Fruit fly (Drosophila melanogaster): ENCODE data around the gene CG33654.

Gene CG33654

DNA sequence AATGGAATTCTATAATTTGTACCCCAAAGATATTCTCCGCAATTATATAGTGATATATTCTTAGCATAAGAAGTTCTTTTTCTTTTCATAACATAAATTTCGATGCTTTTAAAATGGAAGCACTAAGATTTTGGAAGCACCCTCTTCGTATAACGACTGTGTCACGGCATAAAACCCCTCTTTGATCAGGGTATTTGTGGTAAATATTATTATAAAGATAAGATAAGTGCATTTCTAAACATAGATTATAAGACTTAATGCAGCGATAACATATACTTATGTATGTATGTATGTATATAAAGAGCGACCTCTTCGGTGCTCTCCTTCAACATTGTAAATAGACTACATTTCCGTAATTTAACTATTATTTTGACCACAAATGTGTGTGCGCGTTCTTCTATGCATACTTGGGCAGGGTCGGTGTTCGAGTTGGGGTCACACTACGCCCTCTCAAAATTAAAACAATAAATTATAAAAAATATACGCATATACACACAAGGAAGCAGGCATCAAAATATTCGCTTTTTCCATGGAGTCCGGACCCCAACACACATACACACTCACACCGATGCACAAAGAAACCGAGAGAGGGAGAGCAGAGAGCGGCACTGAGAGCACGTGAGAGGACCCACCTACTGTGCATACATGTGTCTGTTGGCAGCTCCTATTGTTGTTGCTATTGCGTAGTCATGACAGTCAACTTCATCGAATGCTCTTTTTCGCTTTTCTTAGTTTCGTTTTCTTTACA is 32.6 kb downstream of the CG33654 start (continued):
- TF ChIP-seq CG8632 (GFP tag; optimal IDR thresholded peaks at IDR 0.05) (peak; percentile 10), Hr4 (GFP tag; optimal IDR thresholded peaks at IDR 0.05) (no peak), ss (GFP tag; optimal IDR thresholded peaks at IDR 0.05) (peak in 1 of 2 experiments; percentile 25), fd85E (GFP tag; optimal IDR thresholded peaks at IDR 0.05) (no peak), Smox (GFP tag; optimal IDR thresholded peaks at IDR 0.05) (no peak), CG15336 (GFP tag; IDR thresholded peaks at IDR 0.05) (no peak), dac (GFP tag; optimal IDR thresholded peaks at IDR 0.05) (no peak), CG8319 (GFP tag; optimal IDR thresholded peaks at IDR 0.05) (no peak), esn (GFP tag; optimal IDR thresholded peaks at IDR 0.05) (no peak)

DNA sequence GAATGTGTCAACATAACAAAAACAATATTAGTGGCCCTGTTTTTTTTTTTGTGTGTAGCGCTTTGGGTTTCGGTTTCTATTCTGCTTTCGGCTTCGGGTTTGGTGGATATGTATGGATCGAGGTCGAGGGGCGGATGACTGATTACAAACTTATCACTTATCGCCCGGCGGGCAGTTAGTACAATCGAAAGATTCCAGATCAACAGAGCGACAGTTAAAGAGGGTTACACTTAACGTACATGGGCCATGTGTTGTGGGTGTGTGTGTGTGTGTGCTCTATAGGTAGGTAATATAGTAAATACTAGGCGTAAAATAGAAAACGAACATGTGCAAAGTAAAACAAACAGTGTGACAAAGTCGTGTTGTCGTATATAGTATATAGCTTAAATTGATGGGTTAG is 34.3 kb downstream of the CG33654 start:
- TF ChIP-seq fd59A (GFP tag; optimal IDR thresholded peaks at IDR 0.05), result no peak
- TF ChIP-seq fkh (GFP tag; optimal IDR thresholded peaks at IDR 0.05), result peak; percentile 22
- no peak for TF ChIP-seq CG32006 (GFP tag; optimal IDR thresholded peaks at IDR 0.05)

- TF ChIP-seq Smox (GFP tag; optimal IDR thresholded peaks at IDR 0.05) (no peak), Ets96B (tag; optimal IDR thresholded peaks at IDR 0.05) (no peak)
Observed at dm6 chr3R:9546808-9547381, 36.1 kb downstream of the CG33654 start.

dm6 chr3R:9543495-9544180 is 39.4 kb downstream of the CG33654 start:
- no peak for TF ChIP-seq CG8119 (GFP tag; IDR thresholded peaks at IDR 0.05)
- no peak for TF ChIP-seq net (GFP tag; optimal IDR thresholded peaks at IDR 0.05)
- TF ChIP-seq CG15336 (GFP tag; IDR thresholded peaks at IDR 0.05), result no peak
- TF ChIP-seq Hr38 (GFP tag; optimal IDR thresholded peaks at IDR 0.05), result no peak
- TF ChIP-seq CG32006 (GFP tag; optimal IDR thresholded peaks at IDR 0.05), result no peak
- TF ChIP-seq Hr4 (GFP tag; optimal IDR thresholded peaks at IDR 0.05), result no peak
- no peak for TF ChIP-seq CG7368 (GFP tag; optimal IDR thresholded peaks at IDR 0.05)
- TF ChIP-seq OdsH (GFP tag; optimal IDR thresholded peaks at IDR 0.05), result no peak
- TF ChIP-seq salr (GFP tag; optimal IDR thresholded peaks at IDR 0.05), result no peak
- TF ChIP-seq CG6808 (GFP tag; optimal IDR thresholded peaks at IDR 0.05), result no peak

- TF ChIP-seq dsx (GFP tag; optimal IDR thresholded peaks at IDR 0.05; ENCODE audit: poor library complexity, severe bottlenecking) (peak; percentile 63), net (GFP tag; optimal IDR thresholded peaks at IDR 0.05) (no peak)
Observed at dm6 chr3R:9534595-9535217, 48.3 kb downstream of the CG33654 start.

dm6 chr3R:9534125-9534496 is 48.9 kb downstream of the CG33654 start:
- TF ChIP-seq CG10631 (GFP tag; optimal IDR thresholded peaks at IDR 0.05) (peak; percentile 91), dsx (GFP tag; optimal IDR thresholded peaks at IDR 0.05; ENCODE audit: poor library complexity, severe bottlenecking) (peak; percentile 80), CG4318 (GFP tag; optimal IDR thresholded peaks at IDR 0.05) (peak; percentile 85), Sox15 (GFP tag; optimal IDR thresholded peaks at IDR 0.05) (peak; percentile 81), pdm3 (GFP tag; optimal IDR thresholded peaks at IDR 0.05) (peak; percentile 93), CG1621 (tag; optimal IDR thresholded peaks at IDR 0.05) (peak; percentile 79), Hr4 (GFP tag; optimal IDR thresholded peaks at IDR 0.05) (peak; percentile 95), CG7368 (GFP tag; optimal IDR thresholded peaks at IDR 0.05) (peak; percentile 82), CG32006 (GFP tag; optimal IDR thresholded peaks at IDR 0.05) (peak; percentile 95), net (GFP tag; optimal IDR thresholded peaks at IDR 0.05) (peak; percentile 91), dac (GFP tag; optimal IDR thresholded peaks at IDR 0.05) (peak; percentile 74), CG34406 (GFP tag; optimal IDR thresholded peaks at IDR 0.05) (peak; percentile 88), Eip78C (GFP tag) (peak; percentile 97), CG3919 (GFP tag; optimal IDR thresholded peaks at IDR 0.05) (peak; percentile 92), Ets96B (tag; optimal IDR thresholded peaks at IDR 0.05) (peak; percentile 84), vri (GFP tag; optimal IDR thresholded peaks at IDR 0.05) (no peak), lz (GFP tag; optimal IDR thresholded peaks at IDR 0.05) (peak; percentile 87), CG8119 (GFP tag; IDR thresholded peaks at IDR 0.05) (peak; percentile 93), CG8319 (GFP tag; optimal IDR thresholded peaks at IDR 0.05) (peak; percentile 83), CG9139 (GFP tag; optimal IDR thresholded peaks at IDR 0.05) (no peak), CG6854 (GFP tag; optimal IDR thresholded peaks at IDR 0.05) (no peak), CG11294 (GFP tag; IDR thresholded peaks at IDR 0.05) (peak; percentile 78; the same call in 1 of the 2 replicates), Met (GFP tag; optimal IDR thresholded peaks at IDR 0.05) (peak; percentile 92), CG11762 (GFP tag; optimal IDR thresholded peaks at IDR 0.05; ENCODE audit: insufficient read depth) (peak; percentile 81)

All from whole organism, prepupa.